Worm (Caenorhabditis elegans) whole organism, L2 larva: ENCODE results near the gene clec-3.

ENCODE experiments used
- C34F6.9 ChIP-seq: fragments of 150-350 bp; optimal IDR thresholded peaks from 2 replicates; lab custom pipeline; 2014; ENCODE audit warnings: missing biosample characterization, missing genetic modification characterization
- F13H6.1 ChIP-seq: sonication (generic microtip); optimal IDR thresholded peaks from 2 replicates; lab custom pipeline; 2016; ENCODE audit warnings: missing genetic modification characterization, missing compliant biosample characterization
- alr-1 ChIP-seq: fragments of 150-350 bp; optimal IDR thresholded peaks from 2 replicates; lab custom pipeline; 2014; ENCODE audit warnings: missing biosample characterization, missing genetic modification characterization
- aly-2 ChIP-seq: fragments of 150-350 bp; optimal IDR thresholded peaks from 2 replicates; lab custom pipeline; 2014; ENCODE audit warnings: missing biosample characterization, missing genetic modification characterization
- ama-1 ChIP-seq: fragments of 150-350 bp; optimal IDR thresholded peaks from 2 replicates; lab custom pipeline; 2018; ENCODE audit warnings: inconsistent platforms
- blmp-1 ChIP-seq: sonication (generic microtip); optimal IDR thresholded peaks from 2 replicates; lab custom pipeline; 2017; ENCODE audit warnings: missing genetic modification characterization, mild to moderate bottlenecking, missing compliant biosample characterization, antibody characterized with exemption, moderate library complexity; ENCODE audit not compliant: insufficient read depth
- ceh-16 ChIP-seq: fragments of 150-350 bp; optimal IDR thresholded peaks from 2 replicates; lab custom pipeline; 2014; ENCODE audit warnings: missing biosample characterization, missing genetic modification characterization
- dmd-4 ChIP-seq: sonication (generic microtip); optimal IDR thresholded peaks from 2 replicates; lab custom pipeline; 2017; ENCODE audit warnings: missing biosample characterization, missing genetic modification characterization
- egl-27 ChIP-seq: sonication (generic microtip); optimal IDR thresholded peaks from 3 replicates; lab custom pipeline; 2017; ENCODE audit warnings: missing biosample characterization, missing genetic modification reagents, missing genetic modification characterization
- elt-3 ChIP-seq: sonication (generic microtip); optimal IDR thresholded peaks from 2 replicates; lab custom pipeline; 2017; ENCODE audit warnings: missing biosample characterization, missing genetic modification characterization
- lin-11 ChIP-seq: fragments of 150-350 bp; sonication (generic microtip); optimal IDR thresholded peaks from 2 replicates; lab custom pipeline; 2014; ENCODE audit warnings: missing biosample characterization, missing genetic modification characterization, inconsistent platforms, mixed read lengths
- lin-13 ChIP-seq: fragments of 150-350 bp; optimal IDR thresholded peaks from 2 replicates; lab custom pipeline; 2014; ENCODE audit warnings: missing biosample characterization, missing genetic modification reagents, missing genetic modification characterization
- lin-39 ChIP-seq: fragments of 150-350 bp; optimal IDR thresholded peaks from 2 replicates; lab custom pipeline; 2014; ENCODE audit warnings: missing biosample characterization, missing genetic modification reagents, missing genetic modification characterization
- mbf-1 ChIP-seq: sonication (generic microtip); optimal IDR thresholded peaks from 2 replicates; lab custom pipeline; 2017; ENCODE audit warnings: missing biosample characterization, missing genetic modification characterization
- mdl-1 ChIP-seq, 2 experiments: fragments of 150-350 bp in 1 of 2; sonication (generic microtip) in 1 of 2; optimal IDR thresholded peaks; 2 replicates each; lab custom pipeline; 2017; ENCODE audit warnings: missing biosample characterization in 2 of 2, missing genetic modification characterization in 2 of 2
- nhr-10 ChIP-seq: sonication (generic microtip); optimal IDR thresholded peaks from 2 replicates; lab custom pipeline; 2017; ENCODE audit warnings: missing biosample characterization, missing genetic modification characterization
- nhr-11 ChIP-seq: fragments of 150-350 bp; optimal IDR thresholded peaks from 2 replicates; lab custom pipeline; 2014; ENCODE audit warnings: missing biosample characterization, missing genetic modification characterization
- nhr-12 ChIP-seq: fragments of 150-350 bp; optimal IDR thresholded peaks from 2 replicates; lab custom pipeline; 2014; ENCODE audit warnings: missing biosample characterization, missing genetic modification characterization
- nhr-129 ChIP-seq: fragments of 150-350 bp; optimal IDR thresholded peaks from 2 replicates; lab custom pipeline; 2014; ENCODE audit warnings: missing biosample characterization, missing genetic modification characterization
- nhr-21 ChIP-seq: fragments of 150-350 bp; optimal IDR thresholded peaks from 2 replicates; lab custom pipeline; 2014; ENCODE audit warnings: missing biosample characterization, missing genetic modification characterization
- nhr-25 ChIP-seq: fragments of 150-350 bp; sonication (generic microtip); optimal IDR thresholded peaks from 3 replicates; lab custom pipeline; 2014; ENCODE audit warnings: missing biosample characterization, missing genetic modification characterization
- nhr-77 ChIP-seq: fragments of 150-350 bp; optimal IDR thresholded peaks from 2 replicates; lab custom pipeline; 2014; ENCODE audit warnings: missing biosample characterization, missing genetic modification characterization
- peb-1 ChIP-seq: fragments of 150-350 bp; optimal IDR thresholded peaks from 2 replicates; lab custom pipeline; 2014; ENCODE audit warnings: missing biosample characterization, missing genetic modification characterization
- sem-4 ChIP-seq: fragments of 150-350 bp; optimal IDR thresholded peaks from 2 replicates; lab custom pipeline; 2014; ENCODE audit warnings: missing biosample characterization, missing genetic modification reagents, missing genetic modification characterization
- skn-1 ChIP-seq: sonication (generic microtip); optimal IDR thresholded peaks from 2 replicates; lab custom pipeline; 2017; ENCODE audit warnings: missing biosample characterization, missing genetic modification characterization
- sma-9 ChIP-seq, 2 experiments: fragments of 150-350 bp in 1 of 2; sonication (generic microtip) in 1 of 2; optimal IDR thresholded peaks; 2 replicates each; lab custom pipeline; 2014 to 2016; ENCODE audit warnings: missing genetic modification characterization in 2 of 2, mild to moderate bottlenecking in 1 of 2, missing biosample characterization in 1 of 2, missing compliant biosample characterization in 1 of 2, missing genetic modification reagents in 1 of 2, moderate library complexity in 1 of 2
- snpc-4 ChIP-seq: fragments of 150-350 bp; optimal IDR thresholded peaks from 2 replicates; lab custom pipeline; 2014; ENCODE audit warnings: missing biosample characterization, missing genetic modification characterization
- unc-39 ChIP-seq: fragments of 150-350 bp; optimal IDR thresholded peaks from 2 replicates; lab custom pipeline; 2014; ENCODE audit warnings: missing biosample characterization, missing genetic modification characterization
- unc-62 ChIP-seq: fragments of 150-350 bp; optimal IDR thresholded peaks from 2 replicates; lab custom pipeline; 2014; ENCODE audit warnings: missing biosample characterization, missing genetic modification reagents, missing genetic modification characterization
- zag-1 ChIP-seq: fragments of 150-350 bp; optimal IDR thresholded peaks from 2 replicates; lab custom pipeline; 2014; ENCODE audit warnings: missing biosample characterization, missing genetic modification characterization
- ztf-4 ChIP-seq: fragments of 150-350 bp; optimal IDR thresholded peaks from 2 replicates; lab custom pipeline; 2014; ENCODE audit warnings: missing biosample characterization, missing genetic modification characterization

clec-3 gene

ce11 chrII:3048378-3048777, 28.7 kb upstream of the clec-3 start, which contains the start of gene sri-28:
TSS of gene sri-28 (plus strand) at chrII:3048678.
- no peak for TF ChIP-seq egl-27 (tag; lab: Kevin White, UChicago)
- no peak for TF ChIP-seq alr-1
- no peak for TF ChIP-seq peb-1 (tag; lab: Kevin White, UChicago)
- no peak for TF ChIP-seq nhr-21 (tag; lab: Kevin White, UChicago)
- TF ChIP-seq nhr-10 = no peak
- TF ChIP-seq mbf-1 (tag; lab: Kevin White, UChicago) = no peak
- no peak for TF ChIP-seq C34F6.9 (tag; lab: Kevin White, UChicago)
- no peak for TF ChIP-seq ama-1 (lab: Kevin White, UChicago)

- no peak for TF ChIP-seq mbf-1 (tag; lab: Kevin White, UChicago)
- TF ChIP-seq nhr-12 = no peak
- no peak for TF ChIP-seq sem-4 (tag; lab: Kevin White, UChicago)
- TF ChIP-seq ama-1 (lab: Kevin White, UChicago) = no peak
- no peak for TF ChIP-seq lin-13 (GFP tag; lab: Kevin White, UChicago)
- TF ChIP-seq aly-2 (tag; lab: Kevin White, UChicago) = no peak
- no peak for TF ChIP-seq nhr-129
- TF ChIP-seq alr-1 = no peak
- TF ChIP-seq unc-39 (tag; lab: Kevin White, UChicago) = no peak
- no peak for TF ChIP-seq zag-1 (tag; lab: Kevin White, UChicago)
- TF ChIP-seq peb-1 (tag; lab: Kevin White, UChicago) = no peak
- TF ChIP-seq lin-11 (tag; lab: Kevin White, UChicago) = no peak
- TF ChIP-seq elt-3 (tag; lab: Kevin White, UChicago) = no peak
- TF ChIP-seq, all 48 proteins: peak for 0
These were observed 26.2 kb upstream of the clec-3 start, which contains the start of gene sri-30 for ce11 chrII:3045875-3046274. TSS of gene sri-30 (plus strand) at chrII:3046175.

- TF ChIP-seq dmd-4 (tag; lab: Kevin White, UChicago) (no peak), ceh-16 (tag; lab: Kevin White, UChicago) (no peak), F13H6.1 (tag; lab: Kevin White, UChicago) (no peak), snpc-4 (no peak)
These were observed 25.7 kb upstream of the clec-3 start for ce11 chrII:3045422-3045821.

ce11 chrII:3044023-3044422, 24.3 kb upstream of the clec-3 start, which contains the start of gene sri-29:
TSS of gene sri-29 (plus strand) at chrII:3044323.
- no peak for TF ChIP-seq snpc-4
- TF ChIP-seq lin-11 (tag; lab: Kevin White, UChicago) = no peak
- no peak for TF ChIP-seq alr-1
- TF ChIP-seq mdl-1 (tag; optimal IDR thresholded peaks at IDR 0.05; lab: Kevin White, UChicago) = no peak
- no peak for TF ChIP-seq sma-9 (GFP tag; optimal IDR thresholded peaks at IDR 0.05; lab: Kevin White, UChicago)
- no peak for TF ChIP-seq sma-9 (tag; optimal IDR thresholded peaks at IDR 0.05; lab: Kevin White, UChicago)
- TF ChIP-seq nhr-77 (tag; lab: Kevin White, UChicago) = no peak
- no peak for TF ChIP-seq sem-4 (tag; lab: Kevin White, UChicago)
- TF ChIP-seq lin-39 (tag; lab: Kevin White, UChicago) = no peak

- no peak for TF ChIP-seq lin-39 (tag; lab: Kevin White, UChicago)
- TF ChIP-seq ztf-4 (tag; lab: Kevin White, UChicago) = no peak
- TF ChIP-seq nhr-12 = no peak
- TF ChIP-seq egl-27 (tag; lab: Kevin White, UChicago) = no peak
- no peak for TF ChIP-seq snpc-4
- no peak for TF ChIP-seq nhr-10
- no peak for TF ChIP-seq nhr-77 (tag; lab: Kevin White, UChicago)
- TF ChIP-seq unc-62 (GFP tag; lab: Kevin White, UChicago) = no peak
- no peak for TF ChIP-seq blmp-1 (tag; lab: Kevin White, UChicago)
These were observed 23.7 kb upstream of the clec-3 start, which contains the start of gene B0454.8 for ce11 chrII:3043358-3043757. TSS of gene B0454.8 (minus strand) at chrII:3043458.

ce11 chrII:3038453-3038909, 18.8 kb upstream of the clec-3 start, which contains the start of the genes B0454.26 and B0454.5:
TSS of gene B0454.26 (minus strand) at chrII:3038553.
TSS of gene B0454.5 (plus strand) at chrII:3038859.
- TF ChIP-seq blmp-1 (tag; lab: Kevin White, UChicago) (no peak), nhr-25 (no peak), F13H6.1 (tag; lab: Kevin White, UChicago) (no peak), nhr-11 (tag; lab: Kevin White, UChicago) (no peak), ceh-16 (tag; lab: Kevin White, UChicago) (no peak), sem-4 (tag; lab: Kevin White, UChicago) (no peak), skn-1 (tag; lab: Kevin White, UChicago) (no peak)
